Worm (Caenorhabditis elegans) whole organism, L1 larva: Measurements from ENCODE around the gene R07H5.16.

ENCODE experiments used
- egl-27 ChIP-seq, 2 experiments: fragments of 150-350 bp in 1 of 2; sonication (generic microtip); optimal IDR thresholded peaks; 3 replicates each; lab custom pipeline; 2017 to 2018; ENCODE audit warnings: missing biosample characterization in 2 of 2, missing genetic modification characterization in 2 of 2, missing genetic modification reagents in 2 of 2
- fkh-4 ChIP-seq: sonication (generic microtip); optimal IDR thresholded peaks from 2 replicates; lab custom pipeline; 2016; ENCODE audit warnings: missing compliant biosample characterization, missing genetic modification characterization, borderline replicate concordance
- jun-1 ChIP-seq: fragments of 150-350 bp; optimal IDR thresholded peaks from 2 replicates; lab custom pipeline; 2014; ENCODE audit warnings: missing biosample characterization, missing genetic modification reagents, missing genetic modification characterization
- lin-14 ChIP-seq: fragments of 200-800 bp; sonication (Bioruptor generic); optimal IDR thresholded peaks from 2 replicates; lab custom pipeline; 2018; ENCODE audit warnings: mild to moderate bottlenecking, missing genetic modification characterization, moderate library complexity, missing compliant biosample characterization
- lin-15B ChIP-seq: fragments of 150-350 bp; sonication (generic microtip); optimal IDR thresholded peaks from 3 replicates; lab custom pipeline; 2014; ENCODE audit warnings: missing biosample characterization, missing genetic modification characterization
- nhr-47 ChIP-seq: sonication (generic microtip); optimal IDR thresholded peaks from 2 replicates; lab custom pipeline; 2016; ENCODE audit warnings: mild to moderate bottlenecking, missing genetic modification characterization, moderate library complexity, missing compliant biosample characterization
- sup-37 ChIP-seq: fragments of 200-800 bp; sonication (Bioruptor generic); optimal IDR thresholded peaks from 2 replicates; lab custom pipeline; 2018; ENCODE audit warnings: mild to moderate bottlenecking, missing genetic modification characterization, missing compliant biosample characterization
- tlp-1 ChIP-seq: fragments of 150-350 bp; optimal IDR thresholded peaks from 2 replicates; lab custom pipeline; 2014; ENCODE audit warnings: missing biosample characterization, missing genetic modification characterization
- unc-62 ChIP-seq: fragments of 150-350 bp; optimal IDR thresholded peaks from 2 replicates; lab custom pipeline; 2014; ENCODE audit warnings: missing biosample characterization, missing genetic modification reagents, missing genetic modification characterization

ce11 chrIV:11164831-11165230, 34.3 kb upstream of the R07H5.16 start, which contains the start of gene C08F8.6:
- TF ChIP-seq egl-27 (tag; optimal IDR thresholded peaks at IDR 0.05; lab: Kevin White, UChicago) (no peak), unc-62 (GFP tag; lab: Kevin White, UChicago) (no peak), sup-37 (GFP tag; lab: Kevin White, UChicago) (no peak), jun-1 (tag; lab: Kevin White, UChicago) (no peak), lin-14 (GFP tag; lab: Kevin White, UChicago) (no peak), tlp-1 (tag; lab: Kevin White, UChicago) (no peak), nhr-47 (tag; lab: Kevin White, UChicago) (no peak), fkh-4 (tag; lab: Kevin White, UChicago) (no peak), lin-15B (tag; lab: Kevin White, UChicago) (no peak)
